Worm (Caenorhabditis elegans) whole organism, L1 larva: Measurements from ENCODE around the gene rig-4.
A peak's percentile ranks its signal among the peaks of the same experiment; 100 is the strongest.

Experiments used
- C16A3.4 ChIP-seq: fragments of 150-350 bp; optimal IDR thresholded peaks from 2 replicates; lab custom pipeline; 2014; ENCODE audit warnings: missing biosample characterization, missing genetic modification characterization
- blmp-1 ChIP-seq: fragments of 150-350 bp; optimal IDR thresholded peaks from 2 replicates; lab custom pipeline; 2014; ENCODE audit warnings: missing biosample characterization, missing genetic modification characterization
- ceh-8 ChIP-seq: fragments of 200-800 bp; sonication (Bioruptor generic); optimal IDR thresholded peaks from 2 replicates; lab custom pipeline; 2018; ENCODE audit warnings: mild to moderate bottlenecking, missing genetic modification characterization, moderate library complexity, missing compliant biosample characterization
- ceh-82 ChIP-seq, 3 experiments: fragments of 150-350 bp in 1 of 3; sonication (generic microtip) in 2 of 3; optimal IDR thresholded peaks; 2 replicates each; lab custom pipeline; 2014 to 2017; ENCODE audit warnings: missing biosample characterization in 3 of 3, missing genetic modification characterization in 3 of 3
- ceh-88 ChIP-seq: fragments of 200-800 bp; sonication (Bioruptor generic); IDR thresholded peaks from 2 replicates; pipeline ENCODE4 v1.3.6; 2022; ENCODE audit warnings: missing genetic modification characterization, missing compliant biosample characterization
- ces-1 ChIP-seq: fragments of 150-350 bp; optimal IDR thresholded peaks from 2 replicates; lab custom pipeline; 2014; ENCODE audit warnings: missing biosample characterization, missing genetic modification reagents, missing genetic modification characterization
- dsc-1 ChIP-seq: sonication (generic microtip); optimal IDR thresholded peaks from 2 replicates; lab custom pipeline; 2016; ENCODE audit warnings: mild to moderate bottlenecking, missing genetic modification characterization, missing compliant biosample characterization
- efl-1 ChIP-seq, 4 experiments: fragments of 150-350 bp; optimal IDR thresholded peaks in 3 of 4; peaks in 1 of 4; 1 replicate in 1 of 4; 2 replicates in 3 of 4; lab custom pipeline; 2014; ENCODE audit warnings: missing biosample characterization in 2 of 4, missing genetic modification characterization in 2 of 4, missing genetic modification reagents in 2 of 4
- efl-3 ChIP-seq: fragments of 200-800 bp; sonication (Bioruptor generic); optimal IDR thresholded peaks from 2 replicates; lab custom pipeline; 2018; ENCODE audit warnings: mild to moderate bottlenecking, missing genetic modification characterization, missing compliant biosample characterization
- elt-2 ChIP-seq: sonication (generic microtip); optimal IDR thresholded peaks from 2 replicates; lab custom pipeline; 2016; ENCODE audit warnings: missing genetic modification characterization, mild to moderate bottlenecking, inconsistent platforms, missing compliant biosample characterization, missing genetic modification reagents
- elt-3 ChIP-seq, 6 experiments: fragments of 150-350 bp in 1 of 6; sonication (generic microtip); optimal IDR thresholded peaks; 2 replicates each; lab custom pipeline; 2017 to 2018; ENCODE audit warnings: missing biosample characterization in 6 of 6, missing genetic modification characterization in 6 of 6, inconsistent platforms in 1 of 6
- fkh-10 ChIP-seq: sonication (generic microtip); optimal IDR thresholded peaks from 2 replicates; lab custom pipeline; 2017; ENCODE audit warnings: missing biosample characterization, missing genetic modification reagents, missing genetic modification characterization
- fos-1 ChIP-seq: fragments of 150-350 bp; optimal IDR thresholded peaks from 2 replicates; lab custom pipeline; 2014; ENCODE audit warnings: missing biosample characterization, missing genetic modification characterization
- grh-1 ChIP-seq: fragments of 200-800 bp; sonication (Bioruptor generic); IDR thresholded peaks from 2 replicates; pipeline ENCODE4 v1.3.6; 2022; ENCODE audit warnings: missing genetic modification reagents, missing genetic modification characterization, missing compliant biosample characterization
- hpl-2 ChIP-seq: fragments of 150-350 bp; optimal IDR thresholded peaks from 2 replicates; lab custom pipeline; 2014; ENCODE audit warnings: missing biosample characterization, missing genetic modification reagents, missing genetic modification characterization
- irx-1 ChIP-seq: sonication (generic microtip); optimal IDR thresholded peaks from 2 replicates; lab custom pipeline; 2016; ENCODE audit warnings: missing genetic modification characterization, missing compliant biosample characterization
- isw-1 ChIP-seq: fragments of 200-800 bp; sonication (Bioruptor generic); IDR thresholded peaks from 2 replicates; pipeline ENCODE4 v1.3.6; 2022; ENCODE audit warnings: missing genetic modification characterization, missing compliant biosample characterization
- lin-14 ChIP-seq: fragments of 200-800 bp; sonication (Bioruptor generic); optimal IDR thresholded peaks from 2 replicates; lab custom pipeline; 2018; ENCODE audit warnings: mild to moderate bottlenecking, missing genetic modification characterization, moderate library complexity, missing compliant biosample characterization
- lin-35 ChIP-seq, 2 experiments: fragments of 150-350 bp; optimal IDR thresholded peaks; 2 replicates each; lab custom pipeline; 2014; ENCODE audit warnings: missing biosample characterization in 2 of 2, missing genetic modification characterization in 2 of 2, missing genetic modification reagents in 2 of 2
- lir-3 ChIP-seq: sonication (generic microtip); optimal IDR thresholded peaks from 2 replicates; lab custom pipeline; 2016; ENCODE audit warnings: mild to moderate bottlenecking, missing genetic modification characterization, moderate library complexity, missing compliant biosample characterization; ENCODE audit not compliant: poor library complexity
- lsy-2 ChIP-seq, 2 experiments: fragments of 150-350 bp; optimal IDR thresholded peaks; 2 replicates each; lab custom pipeline; 2014; ENCODE audit warnings: missing biosample characterization in 2 of 2, missing genetic modification characterization in 2 of 2
- mdl-1 ChIP-seq, 2 experiments: fragments of 150-350 bp; optimal IDR thresholded peaks; 2 replicates each; lab custom pipeline; 2014 to 2017; ENCODE audit warnings: missing biosample characterization in 2 of 2, missing genetic modification characterization in 2 of 2, inconsistent platforms in 1 of 2
- mef-2 ChIP-seq: fragments of 150-350 bp; optimal IDR thresholded peaks from 2 replicates; lab custom pipeline; 2014; ENCODE audit warnings: missing biosample characterization, missing genetic modification characterization
- mep-1 ChIP-seq: fragments of 150-350 bp; optimal IDR thresholded peaks from 2 replicates; lab custom pipeline; 2014; ENCODE audit warnings: missing biosample characterization, missing genetic modification characterization
- nhr-19 ChIP-seq: fragments of 200-800 bp; sonication (Bioruptor generic); conservative IDR thresholded peaks from 2 replicates; pipeline ENCODE4 v1.3.6; 2022; ENCODE audit warnings: missing genetic modification characterization, missing compliant biosample characterization
- nhr-20 ChIP-seq: sonication (generic microtip); optimal IDR thresholded peaks from 2 replicates; lab custom pipeline; 2016; ENCODE audit warnings: mild to moderate bottlenecking, missing genetic modification characterization, missing compliant biosample characterization
- nhr-28 ChIP-seq: fragments of 150-350 bp; optimal IDR thresholded peaks from 2 replicates; lab custom pipeline; 2014; ENCODE audit warnings: missing biosample characterization, missing genetic modification characterization
- nhr-47 ChIP-seq: sonication (generic microtip); optimal IDR thresholded peaks from 2 replicates; lab custom pipeline; 2016; ENCODE audit warnings: mild to moderate bottlenecking, missing genetic modification characterization, moderate library complexity, missing compliant biosample characterization
- nhr-71 ChIP-seq: sonication (generic microtip); optimal IDR thresholded peaks from 2 replicates; lab custom pipeline; 2016; ENCODE audit warnings: mild to moderate bottlenecking, missing genetic modification characterization, moderate library complexity, missing compliant biosample characterization
- nhr-76 ChIP-seq: sonication (generic microtip); optimal IDR thresholded peaks from 2 replicates; lab custom pipeline; 2017; ENCODE audit warnings: missing biosample characterization, missing genetic modification characterization
- nhr-85 ChIP-seq: sonication (generic microtip); peaks from one replicate; lab custom pipeline; 2016; ENCODE audit warnings: missing genetic modification characterization, inconsistent platforms, missing compliant biosample characterization
- nhr-90 ChIP-seq: sonication (generic microtip); optimal IDR thresholded peaks from 2 replicates; lab custom pipeline; 2016; ENCODE audit warnings: mild to moderate bottlenecking, missing genetic modification characterization, missing compliant biosample characterization; ENCODE audit not compliant: poor library complexity
- pag-3 ChIP-seq: sonication (generic microtip); optimal IDR thresholded peaks from 2 replicates; lab custom pipeline; 2017; ENCODE audit warnings: missing genetic modification characterization, mild to moderate bottlenecking, missing compliant biosample characterization, antibody characterized with exemption, borderline replicate concordance; ENCODE audit not compliant: insufficient read depth
- pax-3 ChIP-seq: fragments of 200-800 bp; sonication (Bioruptor generic); optimal IDR thresholded peaks from 2 replicates; lab custom pipeline; 2018; ENCODE audit warnings: mild to moderate bottlenecking, missing genetic modification characterization, moderate library complexity, missing compliant biosample characterization
- pqm-1 ChIP-seq: sonication (generic microtip); optimal IDR thresholded peaks from 3 replicates; lab custom pipeline; 2017; ENCODE audit warnings: missing biosample characterization, missing genetic modification characterization
- rnt-1 ChIP-seq: sonication (generic microtip); optimal IDR thresholded peaks from 2 replicates; lab custom pipeline; 2016; ENCODE audit warnings: mild to moderate bottlenecking, missing genetic modification characterization, moderate library complexity, missing compliant biosample characterization
- snpc-4 ChIP-seq: fragments of 150-350 bp; optimal IDR thresholded peaks from 2 replicates; lab custom pipeline; 2014; ENCODE audit warnings: missing biosample characterization, missing genetic modification characterization
- snu-23 ChIP-seq: sonication (generic microtip); optimal IDR thresholded peaks from 2 replicates; lab custom pipeline; 2016; ENCODE audit warnings: missing genetic modification characterization, missing compliant biosample characterization
- sptf-1 ChIP-seq: fragments of 150-350 bp; optimal IDR thresholded peaks from 2 replicates; lab custom pipeline; 2014; ENCODE audit warnings: missing biosample characterization, missing genetic modification characterization
- sup-37 ChIP-seq: fragments of 200-800 bp; sonication (Bioruptor generic); optimal IDR thresholded peaks from 2 replicates; lab custom pipeline; 2018; ENCODE audit warnings: mild to moderate bottlenecking, missing genetic modification characterization, missing compliant biosample characterization
- tbx-2 ChIP-seq: sonication (generic microtip); optimal IDR thresholded peaks from 2 replicates; lab custom pipeline; 2016; ENCODE audit warnings: missing genetic modification characterization, missing compliant biosample characterization
- unc-30 ChIP-seq: sonication (generic microtip); optimal IDR thresholded peaks from 2 replicates; lab custom pipeline; 2017; ENCODE audit warnings: missing biosample characterization, missing genetic modification characterization
- zip-4 ChIP-seq: fragments of 200-800 bp; sonication (Bioruptor generic); optimal IDR thresholded peaks from 2 replicates; lab custom pipeline; 2018; ENCODE audit warnings: mild to moderate bottlenecking, missing genetic modification characterization, moderate library complexity, missing compliant biosample characterization
- ztf-11 ChIP-seq, 2 experiments: sonication (generic microtip); optimal IDR thresholded peaks; 2 replicates each; lab custom pipeline; 2016 to 2017; ENCODE audit warnings: missing genetic modification characterization in 2 of 2, missing biosample characterization in 1 of 2, missing compliant biosample characterization in 1 of 2

rig-4 gene

ce11 chrIV:8040610-8041317 is 36.8 kb upstream of the rig-4 start (continued):
- TF ChIP-seq ces-1 (GFP tag; lab: Kevin White, UChicago) (no peak), irx-1 (tag; lab: Kevin White, UChicago) (peak; percentile 73), pag-3 (tag; lab: Kevin White, UChicago) (no peak), fkh-10 (GFP tag; lab: Kevin White, UChicago) (peak; percentile 89), nhr-76 (tag; lab: Kevin White, UChicago) (no peak), blmp-1 (tag; lab: Kevin White, UChicago) (no peak), tbx-2 (tag; lab: Kevin White, UChicago) (peak; percentile 36), nhr-85 (peak; percentile 71), nhr-28 (no peak), efl-3 (GFP tag; lab: Kevin White, UChicago) (no peak), nhr-47 (tag; lab: Kevin White, UChicago) (peak; percentile 25), dsc-1 (tag; lab: Kevin White, UChicago) (no peak), fos-1 (tag; lab: Kevin White, UChicago) (no peak), nhr-19 (GFP tag; lab: Robert Waterston, UW) (no peak), ceh-82 (tag; optimal IDR thresholded peaks at IDR 0.05; lab: Kevin White, UChicago) (peak in 1 of 3 experiments; percentile 31), pax-3 (no peak), ztf-11 (tag; optimal IDR thresholded peaks at IDR 0.05; lab: Kevin White, UChicago) (no peak), mef-2 (tag; lab: Kevin White, UChicago) (peak; percentile 23), snpc-4 (peak; percentile 7), hpl-2 (GFP tag; lab: Kevin White, UChicago) (no peak), sptf-1 (tag; lab: Kevin White, UChicago) (no peak), elt-2 (tag; lab: Kevin White, UChicago) (no peak), lin-14 (GFP tag; lab: Kevin White, UChicago) (peak; percentile 92), pqm-1 (tag; lab: Kevin White, UChicago) (no peak), unc-30 (tag; lab: Kevin White, UChicago) (no peak)

- no peak for TF ChIP-seq rnt-1 (tag; lab: Kevin White, UChicago)
- TF ChIP-seq efl-1 (optimal IDR thresholded peaks at IDR 0.05; lab: Kevin White, UChicago), result no peak
- TF ChIP-seq efl-1 (GFP tag; optimal IDR thresholded peaks at IDR 0.05 in 1 of 2; lab: Kevin White, UChicago), result no peak
- TF ChIP-seq lir-3 (tag; lab: Kevin White, UChicago), result peak; percentile 11
- peak; percentile 15 to 48 for TF ChIP-seq lin-35 (GFP tag; optimal IDR thresholded peaks at IDR 0.05; lab: Kevin White, UChicago)
- TF ChIP-seq mep-1, result peak; percentile 79
- peak in 5 of 6 experiments; percentile 24 to 87 (median 81) for TF ChIP-seq elt-3 (tag; optimal IDR thresholded peaks at IDR 0.05; lab: Kevin White, UChicago)
- peak; percentile 99 for TF ChIP-seq nhr-85
- peak; percentile 50 for TF ChIP-seq tbx-2 (tag; lab: Kevin White, UChicago)
- TF ChIP-seq grh-1 (GFP tag; lab: Robert Waterston, UW), result peak; percentile 45
- no peak for TF ChIP-seq zip-4
- TF ChIP-seq ceh-8, result no peak
- peak; percentile 77 for TF ChIP-seq blmp-1 (tag; lab: Kevin White, UChicago)
- TF ChIP-seq nhr-20 (tag; lab: Kevin White, UChicago), result peak; percentile 86
- no peak for TF ChIP-seq sup-37 (GFP tag; lab: Kevin White, UChicago)
- TF ChIP-seq nhr-47 (tag; lab: Kevin White, UChicago), result peak; percentile 19
- TF ChIP-seq ceh-82 (tag; optimal IDR thresholded peaks at IDR 0.05; lab: Kevin White, UChicago), result peak in 1 of 3 experiments; percentile 4
- TF ChIP-seq isw-1 (GFP tag; lab: Robert Waterston, UW), result no peak
- TF ChIP-seq irx-1 (tag; lab: Kevin White, UChicago), result peak; percentile 12
- TF ChIP-seq lin-14 (GFP tag; lab: Kevin White, UChicago), result peak; percentile 91
- peak; percentile 39 to 70 for TF ChIP-seq lsy-2 (tag; optimal IDR thresholded peaks at IDR 0.05; lab: Kevin White, UChicago)
- peak; percentile 54 for TF ChIP-seq nhr-19 (GFP tag; lab: Robert Waterston, UW)
- no peak for TF ChIP-seq ceh-88 (GFP tag; lab: Robert Waterston, UW)
- peak in 1 of 2 experiments; percentile 26 for TF ChIP-seq mdl-1 (tag; optimal IDR thresholded peaks at IDR 0.05; lab: Kevin White, UChicago)
- no peak for TF ChIP-seq nhr-76 (tag; lab: Kevin White, UChicago)
- TF ChIP-seq snu-23 (GFP tag; lab: Kevin White, UChicago), result peak; percentile 74
- peak; percentile 82 for TF ChIP-seq nhr-71 (tag; lab: Kevin White, UChicago)
- TF ChIP-seq C16A3.4 (tag; lab: Kevin White, UChicago), result peak; percentile 58
- peak; percentile 73 for TF ChIP-seq nhr-90 (tag; lab: Kevin White, UChicago)
Measured at ce11 chrIV:8036492-8036891, 32.6 kb upstream of the rig-4 start.
